Fruit fly (Drosophila melanogaster) whole organism, adult: ENCODE results near the gene Lmx1a.
A peak's percentile ranks its signal among the peaks of the same experiment; 100 is the strongest.

Experiments used
- CG11617 ChIP-seq: fragments of 200-800 bp; sonication (Bioruptor generic); optimal IDR thresholded peaks from 2 replicates; lab custom pipeline; 2017; ENCODE audit warnings: mild to moderate bottlenecking, missing biosample characterization, missing genetic modification reagents, missing genetic modification characterization
- CG12768 ChIP-seq: fragments of 200-800 bp; sonication (Bioruptor generic); optimal IDR thresholded peaks from 2 replicates; lab custom pipeline; 2017; ENCODE audit warnings: missing biosample characterization, missing genetic modification characterization, mild to moderate bottlenecking, moderate library complexity, missing genetic modification reagents
- CG14711 ChIP-seq: fragments of 200-800 bp; sonication (Bioruptor generic); optimal IDR thresholded peaks from 2 replicates; lab custom pipeline; 2018; ENCODE audit warnings: missing biosample characterization, mild to moderate bottlenecking, missing genetic modification characterization, moderate library complexity
- CG1620 ChIP-seq: fragments of 200-800 bp; sonication (Bioruptor generic); optimal IDR thresholded peaks from 2 replicates; lab custom pipeline; 2016; ENCODE audit warnings: missing biosample characterization, missing genetic modification characterization
- CG33017 ChIP-seq: fragments of 200-800 bp; sonication (Bioruptor generic); optimal IDR thresholded peaks from 2 replicates; lab custom pipeline; 2018; ENCODE audit warnings: missing biosample characterization, mild to moderate bottlenecking, missing genetic modification characterization, moderate library complexity
- CG5204 ChIP-seq: fragments of 200-800 bp; sonication (Bioruptor generic); optimal IDR thresholded peaks from 2 replicates; lab custom pipeline; 2016; ENCODE audit warnings: missing biosample characterization, missing genetic modification characterization
- CG7045 ChIP-seq: fragments of 200-800 bp; sonication (Bioruptor generic); optimal IDR thresholded peaks from 2 replicates; lab custom pipeline; 2017; ENCODE audit warnings: missing biosample characterization, mild to moderate bottlenecking, missing genetic modification characterization
- CG7101 ChIP-seq: fragments of 200-800 bp; sonication (Bioruptor generic); optimal IDR thresholded peaks from 2 replicates; lab custom pipeline; 2018; ENCODE audit warnings: missing biosample characterization, mild to moderate bottlenecking, missing genetic modification characterization, moderate library complexity
- Clk ChIP-seq: fragments of 200-800 bp; sonication (Bioruptor generic); optimal IDR thresholded peaks from 2 replicates; lab custom pipeline; 2017; ENCODE audit warnings: missing biosample characterization, missing genetic modification characterization
- Crg-1 ChIP-seq: fragments of 200-800 bp; sonication (Bioruptor generic); optimal IDR thresholded peaks from 2 replicates; lab custom pipeline; 2016; ENCODE audit warnings: missing biosample characterization, missing genetic modification characterization
- Hr96 ChIP-seq: fragments of 200-800 bp; sonication (Bioruptor generic); optimal IDR thresholded peaks from 2 replicates; lab custom pipeline; 2016; ENCODE audit warnings: missing biosample characterization, missing genetic modification characterization
- Mnt ChIP-seq: fragments of 200-800 bp; sonication (Bioruptor generic); optimal IDR thresholded peaks from 2 replicates; lab custom pipeline; 2016; ENCODE audit warnings: missing biosample characterization, mild to moderate bottlenecking, missing genetic modification characterization
- bab1 ChIP-seq: fragments of 200-800 bp; sonication (Bioruptor generic); optimal IDR thresholded peaks from 3 replicates; lab custom pipeline; 2019; ENCODE audit warnings: missing biosample characterization, mild to moderate bottlenecking, missing genetic modification characterization, moderate library complexity
- cic ChIP-seq: fragments of 200-800 bp; sonication (Bioruptor generic); optimal IDR thresholded peaks from 2 replicates; lab custom pipeline; 2017; ENCODE audit warnings: missing biosample characterization, mild to moderate bottlenecking, missing genetic modification characterization, moderate library complexity
- cnc ChIP-seq, 2 experiments: fragments of >200 bp; optimal IDR thresholded peaks; 2 replicates each; lab custom pipeline; 2017
- kay ChIP-seq: fragments of 200-800 bp; sonication (Bioruptor generic); peaks from one replicate; lab custom pipeline; 2016; ENCODE audit warnings: missing biosample characterization, missing genetic modification characterization, borderline replicate concordance
- ovo ChIP-seq: fragments of 200-800 bp; sonication (Bioruptor generic); optimal IDR thresholded peaks from 2 replicates; lab custom pipeline; 2016; ENCODE audit warnings: missing biosample characterization, missing genetic modification characterization
- pad ChIP-seq: fragments of 200-800 bp; sonication (Bioruptor generic); optimal IDR thresholded peaks from 3 replicates; lab custom pipeline; 2017; ENCODE audit warnings: missing biosample characterization, missing genetic modification characterization, mild to moderate bottlenecking, moderate library complexity, missing genetic modification reagents
- tj ChIP-seq: fragments of 200-800 bp; sonication (Bioruptor generic); optimal IDR thresholded peaks from 3 replicates; lab custom pipeline; 2017; ENCODE audit warnings: missing biosample characterization, mild to moderate bottlenecking, missing genetic modification characterization, moderate library complexity
- toe ChIP-seq: fragments of 200-800 bp; sonication (Bioruptor generic); optimal IDR thresholded peaks from 2 replicates; lab custom pipeline; 2016; ENCODE audit warnings: missing biosample characterization, missing genetic modification characterization

Gene Lmx1a

DNA sequence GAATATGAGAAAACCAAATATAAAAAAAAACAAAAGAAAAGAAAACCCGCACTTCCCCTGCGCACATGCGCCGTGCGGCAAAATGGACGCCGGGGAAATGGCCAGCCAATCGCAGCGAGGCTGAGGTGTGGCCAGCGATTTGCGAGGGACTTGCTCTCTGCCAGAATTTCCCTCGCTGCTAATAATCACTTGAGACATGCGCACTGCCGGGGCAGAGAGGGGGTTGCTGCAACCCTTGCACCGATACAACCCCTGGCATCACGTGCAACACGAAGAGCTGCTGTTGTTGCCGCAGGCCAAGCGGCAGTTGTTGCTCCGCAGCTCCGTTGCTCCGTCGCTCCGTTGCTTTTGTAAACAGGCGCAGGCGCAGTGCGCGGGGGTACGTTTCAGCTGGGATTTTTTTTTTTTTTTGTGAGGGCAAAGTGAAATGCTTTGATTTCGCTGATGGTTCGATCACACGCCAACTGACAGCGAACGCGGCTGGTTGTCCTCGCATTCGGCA lies at the start of gene Lmx1a:
Gene Lmx1a, plus strand, starts transcription at position 452 of the 502 bp plus-strand sequence.
- no peak for TF ChIP-seq CG5204 (GFP tag; lab: Kevin White, UChicago)
- TF ChIP-seq Hr96 (GFP tag; lab: Kevin White, UChicago): no peak
- TF ChIP-seq toe: no peak
- TF ChIP-seq pad: peak; percentile 53
- no peak for TF ChIP-seq kay (GFP tag; lab: Kevin White, UChicago)
- TF ChIP-seq tj (GFP tag; lab: Kevin White, UChicago): no peak
- no peak for TF ChIP-seq cnc (optimal IDR thresholded peaks at IDR 0.05; lab: Kevin White, UChicago)
- TF ChIP-seq CG7101: no peak

DNA sequence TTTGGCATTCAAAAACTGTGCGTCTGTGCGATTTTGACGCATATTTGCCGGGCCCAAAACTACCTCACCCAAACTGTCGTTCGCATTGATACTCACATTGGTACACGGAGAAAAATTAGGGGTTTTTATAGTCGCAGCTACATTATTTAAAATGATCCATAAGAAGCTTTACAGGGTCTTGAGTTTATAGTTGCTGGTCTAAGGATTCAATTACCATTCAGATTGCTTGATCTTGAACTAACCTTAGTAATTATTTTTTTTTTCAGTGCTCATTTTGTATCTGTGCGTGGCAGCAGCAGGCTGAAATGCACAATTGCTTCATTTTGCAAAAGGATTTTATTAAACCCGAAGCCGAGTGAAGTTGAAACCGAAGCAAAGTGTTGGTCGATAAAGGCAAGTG lies 41.7 kb upstream of the Lmx1a start:
- TF ChIP-seq cnc (optimal IDR thresholded peaks at IDR 0.05; lab: Kevin White, UChicago) (no peak), Mnt (GFP tag; lab: Kevin White, UChicago) (no peak), CG5204 (GFP tag; lab: Kevin White, UChicago) (no peak), tj (GFP tag; lab: Kevin White, UChicago) (no peak)

DNA sequence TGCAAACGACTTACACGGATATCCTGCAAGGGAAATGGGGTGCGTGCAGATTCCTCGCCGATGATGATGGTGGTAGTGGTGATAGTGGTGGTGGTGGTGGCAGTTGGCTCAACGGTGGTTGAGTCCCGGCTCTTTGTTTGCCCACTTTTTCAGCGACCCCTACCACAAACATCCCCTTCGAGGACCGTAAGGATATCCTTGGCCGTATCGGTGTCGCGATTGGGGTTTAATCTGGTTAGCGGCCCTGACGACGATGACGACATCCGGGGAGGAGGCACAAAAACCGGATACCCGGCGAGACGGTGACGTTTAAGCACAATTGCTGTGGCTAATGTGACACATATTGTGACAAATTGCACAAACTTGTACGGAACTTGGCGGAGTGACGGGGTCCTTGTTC lies 39.4 kb upstream of the Lmx1a start:
- TF ChIP-seq pad (no peak), Mnt (GFP tag; lab: Kevin White, UChicago) (no peak)

DNA sequence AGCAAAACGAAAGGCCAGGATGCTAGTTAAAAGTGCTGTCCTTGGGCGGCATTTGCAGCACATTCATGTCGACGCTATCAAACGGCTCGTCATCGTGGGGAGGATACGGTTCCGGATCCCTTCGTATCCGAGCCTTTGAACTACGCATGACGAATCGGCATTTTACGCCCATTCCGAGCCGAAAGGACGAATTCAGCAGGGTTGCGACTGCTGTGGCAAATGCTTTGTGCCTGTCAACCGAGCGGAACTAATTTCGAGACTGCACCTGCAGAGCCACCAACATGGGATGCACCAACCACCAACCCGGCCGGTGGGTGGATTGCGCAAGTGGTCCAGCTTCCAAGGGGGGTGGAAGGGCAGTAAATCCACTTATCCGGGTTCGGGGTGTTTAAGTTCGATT lies 38.5 kb upstream of the Lmx1a start:
- TF ChIP-seq ovo (GFP tag; lab: Kevin White, UChicago): no peak
- no peak for TF ChIP-seq CG12768 (GFP tag; lab: Kevin White, UChicago)
- no peak for TF ChIP-seq Mnt (GFP tag; lab: Kevin White, UChicago)

DNA sequence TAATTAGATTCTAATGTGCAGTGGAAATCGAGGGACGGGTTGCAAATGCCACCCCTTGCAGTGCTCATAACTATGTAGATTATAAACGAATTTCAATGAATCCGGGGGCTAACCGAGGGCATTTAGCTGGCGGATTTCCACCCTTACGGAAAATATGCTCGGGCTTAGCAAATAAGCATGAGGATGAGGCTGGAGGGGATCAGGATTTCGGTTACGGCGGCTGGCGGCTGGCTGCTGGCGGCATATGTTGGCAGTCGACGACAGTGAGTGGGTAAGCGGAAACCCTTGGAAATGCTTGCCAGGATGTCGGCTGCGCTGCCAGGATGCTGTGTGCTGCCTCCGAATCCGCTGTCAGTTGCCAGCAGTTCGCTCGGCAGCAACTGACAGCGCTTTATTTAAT lies 34.4 kb upstream of the Lmx1a start:
- TF ChIP-seq CG12768 (GFP tag; lab: Kevin White, UChicago) (no peak), cnc (optimal IDR thresholded peaks at IDR 0.05; lab: Kevin White, UChicago) (no peak), CG7101 (no peak), cic (GFP tag; lab: Kevin White, UChicago) (no peak), Crg-1 (GFP tag; lab: Kevin White, UChicago) (no peak), CG5204 (GFP tag; lab: Kevin White, UChicago) (no peak), pad (no peak), bab1 (GFP tag; lab: Kevin White, UChicago) (no peak), toe (no peak), Clk (GFP tag; lab: Kevin White, UChicago) (no peak), CG11617 (no peak), ovo (GFP tag; lab: Kevin White, UChicago) (no peak), kay (GFP tag; lab: Kevin White, UChicago) (no peak), tj (GFP tag; lab: Kevin White, UChicago) (no peak), CG7045 (GFP tag; lab: Kevin White, UChicago) (no peak), CG1620 (GFP tag; lab: Kevin White, UChicago) (no peak), CG14711 (tag; lab: Kevin White, UChicago) (no peak)

DNA sequence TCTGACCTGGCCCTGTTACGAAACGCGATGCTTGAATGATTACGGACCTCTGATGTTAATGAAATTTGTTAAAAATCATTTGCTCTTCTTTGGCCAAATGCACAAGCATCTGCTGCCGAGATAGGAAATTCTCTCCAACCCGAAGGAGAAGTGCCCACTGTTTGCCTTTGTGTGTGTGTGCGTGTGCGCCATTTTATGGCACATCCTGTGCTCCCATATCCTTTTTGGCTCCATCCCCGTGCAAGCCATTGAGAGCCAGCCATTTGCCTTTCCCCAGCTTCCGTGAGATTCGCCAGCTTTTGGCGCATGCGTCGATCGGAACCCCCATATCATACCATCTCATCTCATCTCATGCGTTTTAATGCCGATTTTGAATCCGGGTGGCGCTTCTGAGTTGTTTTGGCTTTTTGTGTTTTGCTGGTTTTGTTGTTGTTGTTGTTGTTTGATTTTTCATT lies 32.9 kb upstream of the Lmx1a start, which contains the start of gene CG4328:
Gene CG4328, minus strand, starts transcription at position 51 of the 455 bp plus-strand sequence.
- no peak for TF ChIP-seq Hr96 (GFP tag; lab: Kevin White, UChicago)
- TF ChIP-seq cnc (optimal IDR thresholded peaks at IDR 0.05; lab: Kevin White, UChicago): no peak
- TF ChIP-seq tj (GFP tag; lab: Kevin White, UChicago): no peak
- no peak for TF ChIP-seq CG1620 (GFP tag; lab: Kevin White, UChicago)
- no peak for TF ChIP-seq Clk (GFP tag; lab: Kevin White, UChicago)
- no peak for TF ChIP-seq CG11617
- peak; percentile 60 for TF ChIP-seq pad
- no peak for TF ChIP-seq bab1 (GFP tag; lab: Kevin White, UChicago)

DNA sequence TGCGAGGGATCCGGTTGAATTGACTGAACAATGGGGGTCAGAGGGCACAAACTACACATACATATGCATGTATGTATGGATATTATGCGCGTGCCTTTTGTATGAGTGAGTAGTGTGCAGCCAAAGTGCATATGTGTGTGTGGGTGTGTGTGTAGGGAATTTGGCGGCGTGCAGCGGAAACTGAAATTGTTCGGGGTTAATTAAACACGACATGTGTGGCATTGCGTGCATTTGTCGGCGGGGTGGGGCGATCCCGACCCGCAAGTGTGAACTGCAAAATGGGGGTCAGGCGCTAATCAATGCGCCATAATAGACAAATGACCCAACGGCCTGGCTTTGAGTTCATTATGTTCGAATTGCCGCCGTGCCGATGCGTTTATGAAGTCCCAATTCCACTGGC lies 30.9 kb upstream of the Lmx1a start:
- no peak for TF ChIP-seq bab1 (GFP tag; lab: Kevin White, UChicago)
- no peak for TF ChIP-seq ovo (GFP tag; lab: Kevin White, UChicago)
- no peak for TF ChIP-seq CG7045 (GFP tag; lab: Kevin White, UChicago)
- TF ChIP-seq CG7101: no peak
- TF ChIP-seq Crg-1 (GFP tag; lab: Kevin White, UChicago): no peak
- no peak for TF ChIP-seq cnc (optimal IDR thresholded peaks at IDR 0.05; lab: Kevin White, UChicago)
- TF ChIP-seq tj (GFP tag; lab: Kevin White, UChicago): no peak
- no peak for TF ChIP-seq CG11617
- TF ChIP-seq toe: no peak
- no peak for TF ChIP-seq CG12768 (GFP tag; lab: Kevin White, UChicago)
- no peak for TF ChIP-seq CG33017 (tag; lab: Kevin White, UChicago)
- no peak for TF ChIP-seq Mnt (GFP tag; lab: Kevin White, UChicago)
- no peak for TF ChIP-seq CG5204 (GFP tag; lab: Kevin White, UChicago)

DNA sequence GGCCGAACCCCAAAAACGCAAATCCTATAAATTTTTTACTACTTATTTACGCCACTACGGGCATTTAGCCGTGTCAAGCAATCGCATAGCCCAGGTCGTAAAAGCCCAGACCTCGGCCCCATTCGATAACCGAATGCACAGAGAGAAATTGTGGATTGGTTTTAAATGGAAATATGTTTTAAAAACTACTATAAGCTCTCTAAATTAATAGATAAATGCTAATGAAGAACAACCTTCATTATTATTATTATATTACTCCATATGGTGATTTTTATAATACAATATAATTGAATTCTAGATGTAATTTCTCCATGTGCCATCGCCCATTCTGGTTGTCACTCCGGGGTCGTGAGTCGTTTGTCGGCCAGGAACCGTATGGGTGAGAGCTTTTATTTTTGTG lies 23.1 kb upstream of the Lmx1a start:
- TF ChIP-seq CG1620 (GFP tag; lab: Kevin White, UChicago) (no peak), Hr96 (GFP tag; lab: Kevin White, UChicago) (no peak), Crg-1 (GFP tag; lab: Kevin White, UChicago) (no peak), toe (no peak), kay (GFP tag; lab: Kevin White, UChicago) (no peak), tj (GFP tag; lab: Kevin White, UChicago) (no peak), Clk (GFP tag; lab: Kevin White, UChicago) (no peak), CG7045 (GFP tag; lab: Kevin White, UChicago) (no peak), CG14711 (tag; lab: Kevin White, UChicago) (no peak), CG7101 (no peak), ovo (GFP tag; lab: Kevin White, UChicago) (no peak), bab1 (GFP tag; lab: Kevin White, UChicago) (no peak), CG33017 (tag; lab: Kevin White, UChicago) (no peak), CG5204 (GFP tag; lab: Kevin White, UChicago) (no peak), Mnt (GFP tag; lab: Kevin White, UChicago) (no peak), pad (no peak), cnc (optimal IDR thresholded peaks at IDR 0.05; lab: Kevin White, UChicago) (no peak), cic (GFP tag; lab: Kevin White, UChicago) (no peak)
